Fruit fly (Drosophila melanogaster): ENCODE results near the gene Sry-delta.

The Sry-delta gene

dm6 chr3R:30092700-30093044 lies 49.5 kb downstream of the Sry-delta start (continued):
- TF ChIP-seq CG13123 (GFP tag; optimal IDR thresholded peaks at IDR 0.05) (peak; percentile 65), CG6854 (GFP tag; optimal IDR thresholded peaks at IDR 0.05) (peak; percentile 69), unc-4 (GFP tag; IDR thresholded peaks at IDR 0.05; ENCODE audit: partially characterized antibody) (no peak), CG16863 (GFP tag; optimal IDR thresholded peaks at IDR 0.05) (peak; percentile 79), repo (GFP tag; optimal IDR thresholded peaks at IDR 0.05) (peak; percentile 83), dpn (GFP tag; optimal IDR thresholded peaks at IDR 0.05) (peak; percentile 87 to 88), pita (GFP tag; optimal IDR thresholded peaks at IDR 0.05) (no peak), disco-r (GFP tag; optimal IDR thresholded peaks at IDR 0.05) (peak; percentile 75), CrebB (tag; optimal IDR thresholded peaks at IDR 0.05) (peak; percentile 74), CG15269 (tag; optimal IDR thresholded peaks at IDR 0.05) (peak; percentile 87), CG9609 (GFP tag; optimal IDR thresholded peaks at IDR 0.05) (peak; percentile 78), knrl (GFP tag; IDR thresholded peaks at IDR 0.05; ENCODE audit: partially characterized antibody) (no peak), unpg (GFP tag; optimal IDR thresholded peaks at IDR 0.05) (peak; percentile 86), H2.0 (GFP tag; IDR thresholded peaks at IDR 0.05) (peak; percentile 72), luna (GFP tag; optimal IDR thresholded peaks at IDR 0.05) (peak; percentile 72), br (optimal IDR thresholded peaks at IDR 0.05) (no peak), CG30020 (tag; optimal IDR thresholded peaks at IDR 0.05) (peak; percentile 2), CG5245 (GFP tag; optimal IDR thresholded peaks at IDR 0.05) (peak; percentile 79), CG14667 (GFP tag; IDR thresholded peaks at IDR 0.05) (peak; percentile 62), ato (GFP tag; IDR thresholded peaks at IDR 0.05; ENCODE audit: partially characterized antibody) (no peak), trh (GFP tag; optimal IDR thresholded peaks at IDR 0.05) (peak; percentile 3), corto (GFP tag; optimal IDR thresholded peaks at IDR 0.05) (no peak), chif (GFP tag; optimal IDR thresholded peaks at IDR 0.05) (peak; percentile 80 to 86), Hr3 (GFP tag; optimal IDR thresholded peaks at IDR 0.05) (peak; percentile 74), CG17612 (GFP tag; IDR thresholded peaks at IDR 0.05) (peak; percentile 76), CG7556 (GFP tag; optimal IDR thresholded peaks at IDR 0.05) (peak; percentile 83), Vsx1 (GFP tag; optimal IDR thresholded peaks at IDR 0.05) (peak; percentile 54), Scr (GFP tag; IDR thresholded peaks at IDR 0.05; ENCODE audit: partially characterized antibody) (no peak), trem (tag; optimal IDR thresholded peaks at IDR 0.05) (peak; percentile 66), CG15011 (GFP tag; optimal IDR thresholded peaks at IDR 0.05) (peak; percentile 71), Oaz (GFP tag; IDR thresholded peaks at IDR 0.05) (peak; percentile 73), CG1024 (GFP tag; IDR thresholded peaks at IDR 0.05) (peak; percentile 77), NFAT (GFP tag; IDR thresholded peaks at IDR 0.05) (peak; percentile 78), Antp (GFP tag; optimal IDR thresholded peaks at IDR 0.05) (peak; percentile 86), nmo (GFP tag; optimal IDR thresholded peaks at IDR 0.05) (peak; percentile 80), ab (GFP tag; optimal IDR thresholded peaks at IDR 0.05) (peak; percentile 33), pan (optimal IDR thresholded peaks at IDR 0.05) (no peak), pan (GFP tag; optimal IDR thresholded peaks at IDR 0.05 in 1 of 2, IDR thresholded peaks at IDR 0.05 in 1 of 2) (peak in 1 of 2 experiments; percentile 86), Six4 (GFP tag; optimal IDR thresholded peaks at IDR 0.05) (peak; percentile 76), da (GFP tag; optimal IDR thresholded peaks at IDR 0.05) (peak; percentile 29), CG11723 (GFP tag; optimal IDR thresholded peaks at IDR 0.05) (peak; percentile 2), CG10654 (GFP tag; optimal IDR thresholded peaks at IDR 0.05) (peak; percentile 80), Side (GFP tag; optimal IDR thresholded peaks at IDR 0.05) (peak; percentile 79), Doc2 (GFP tag; IDR thresholded peaks at IDR 0.05) (peak; percentile 62), CG12236 (GFP tag; optimal IDR thresholded peaks at IDR 0.05) (peak; percentile 73), CG4328 (GFP tag; optimal IDR thresholded peaks at IDR 0.05) (peak; percentile 60), CG12299 (tag; optimal IDR thresholded peaks at IDR 0.05) (peak; percentile 81), CG12942 (GFP tag; optimal IDR thresholded peaks at IDR 0.05) (peak; percentile 75), CG4404 (GFP tag; IDR thresholded peaks at IDR 0.05) (peak; percentile 63), ase (GFP tag; IDR thresholded peaks at IDR 0.05) (peak; percentile 79), CG33213 (GFP tag; optimal IDR thresholded peaks at IDR 0.05) (peak; percentile 81), Atf6 (GFP tag; IDR thresholded peaks at IDR 0.05) (peak; percentile 89)
